Worm (Caenorhabditis elegans): Measurements from ENCODE around the gene Y32F6A.5.
A peak's percentile ranks its signal among the peaks of the same experiment; 100 is the strongest.

The Y32F6A.5 gene

ce11 chrV:10404701-10405100 is 48.7 kb downstream of the Y32F6A.5 start:
- TF ChIP-seq dmd-6 (GFP tag; IDR thresholded peaks at IDR 0.05) (peak; percentile 61), aha-1 (tag) (peak; percentile 43), nhr-28 (tag; optimal IDR thresholded peaks at IDR 0.05) (peak; percentile 58), pha-4 (GFP tag; IDR thresholded peaks at IDR 0.05) (no peak), pha-4 (tag; optimal IDR thresholded peaks at IDR 0.05) (no peak), pqm-1 (tag; optimal IDR thresholded peaks at IDR 0.05) (peak; percentile 46)

ce11 chrV:10402804-10403203 is 50.6 kb downstream of the Y32F6A.5 start, which contains the start of gene F15H10.8:
Gene F15H10.8 (minus strand): TSS chrV:10402904.
- TF ChIP-seq daf-12 (tag; optimal IDR thresholded peaks at IDR 0.05), result no peak
- peak in 1 of 2 experiments; percentile 31 for TF ChIP-seq unc-62 (GFP tag; optimal IDR thresholded peaks at IDR 0.05 in 1 of 2)
- no peak for TF ChIP-seq unc-62 (tag; optimal IDR thresholded peaks at IDR 0.05)

- no peak for TF ChIP-seq mxl-3 (GFP tag; optimal IDR thresholded peaks at IDR 0.05)
- no peak for TF ChIP-seq madf-9 (GFP tag; conservative IDR thresholded peaks at IDR 0.05)
- no peak for TF ChIP-seq ZK546.5 (tag; optimal IDR thresholded peaks at IDR 0.05)
- TF ChIP-seq ctbp-1 (GFP tag; IDR thresholded peaks at IDR 0.05), result no peak
- TF ChIP-seq ztf-7 (tag; optimal IDR thresholded peaks at IDR 0.05), result peak; percentile 51
- no peak for TF ChIP-seq zfp-3 (GFP tag; conservative IDR thresholded peaks at IDR 0.05)
- peak in 1 of 2 experiments; percentile 19 for TF ChIP-seq mdl-1 (tag; optimal IDR thresholded peaks at IDR 0.05)
- TF ChIP-seq lin-38 (GFP tag; IDR thresholded peaks at IDR 0.05), result no peak
- TF ChIP-seq lin-39 (tag; optimal IDR thresholded peaks at IDR 0.05), result no peak
- TF ChIP-seq pha-4 (GFP tag; IDR thresholded peaks at IDR 0.05), result 0 out of 2 replicates have a peak, but pooled peaks have one; percentile 24
- no peak for TF ChIP-seq pha-4 (tag; optimal IDR thresholded peaks at IDR 0.05)
- peak; percentile 76 for TF ChIP-seq hlh-11 (tag; optimal IDR thresholded peaks at IDR 0.05)
- no peak for TF ChIP-seq R02D3.7 (tag; optimal IDR thresholded peaks at IDR 0.05)
- TF ChIP-seq tra-1 (GFP tag; IDR thresholded peaks at IDR 0.05), result no peak
- TF ChIP-seq ztf-11 (tag; optimal IDR thresholded peaks at IDR 0.05), result no peak
- no peak for TF ChIP-seq zag-1 (tag; optimal IDR thresholded peaks at IDR 0.05)
- TF ChIP-seq php-3 (GFP tag; IDR thresholded peaks at IDR 0.05), result 0 out of 2 replicates have a peak, but pooled peaks have one; percentile 32
- TF ChIP-seq F44E2.7 (GFP tag; IDR thresholded peaks at IDR 0.05), result no peak
- TF ChIP-seq nhr-28 (tag; optimal IDR thresholded peaks at IDR 0.05), result peak; percentile 90
- TF ChIP-seq aha-1 (tag), result peak; percentile 56
- TF ChIP-seq madf-5 (GFP tag; IDR thresholded peaks at IDR 0.05), result no peak
- TF ChIP-seq ama-1 (optimal IDR thresholded peaks at IDR 0.05), result no peak
- no peak for TF ChIP-seq nhr-6 (tag; optimal IDR thresholded peaks at IDR 0.05)
- TF ChIP-seq nhr-48 (tag; optimal IDR thresholded peaks at IDR 0.05), result no peak
- no peak for TF ChIP-seq nhr-76 (tag; optimal IDR thresholded peaks at IDR 0.05)
- TF ChIP-seq egl-43 (GFP tag; IDR thresholded peaks at IDR 0.05), result no peak
- no peak for TF ChIP-seq unc-130 (GFP tag; optimal IDR thresholded peaks at IDR 0.05)
- peak; percentile 93 for TF ChIP-seq dmd-6 (GFP tag; IDR thresholded peaks at IDR 0.05)
- no peak for TF ChIP-seq daf-16 (GFP tag; optimal IDR thresholded peaks at IDR 0.05)
- peak; percentile 84 for TF ChIP-seq daf-16 (tag; optimal IDR thresholded peaks at IDR 0.05)
- no peak for TF ChIP-seq tag-97 (GFP tag; IDR thresholded peaks at IDR 0.05)
- TF ChIP-seq sdz-12 (GFP tag; optimal IDR thresholded peaks at IDR 0.05), result no peak
- no peak for TF ChIP-seq egl-27 (tag; optimal IDR thresholded peaks at IDR 0.05)
- no peak for TF ChIP-seq T26A8.4 (GFP tag; IDR thresholded peaks at IDR 0.05)
- TF ChIP-seq lsy-2 (tag; optimal IDR thresholded peaks at IDR 0.05), result no peak
- no peak for TF ChIP-seq fos-1 (tag; optimal IDR thresholded peaks at IDR 0.05)
- no peak for TF ChIP-seq attf-4 (tag; optimal IDR thresholded peaks at IDR 0.05)
- no peak for TF ChIP-seq snpc-1.2 (GFP tag; IDR thresholded peaks at IDR 0.05)
- no peak for TF ChIP-seq mep-1 (tag; optimal IDR thresholded peaks at IDR 0.05)
- TF ChIP-seq nhr-10 (tag; optimal IDR thresholded peaks at IDR 0.05), result peak; percentile 42
- TF ChIP-seq jun-1 (tag; optimal IDR thresholded peaks at IDR 0.05), result no peak
- TF ChIP-seq ceh-82 (tag; optimal IDR thresholded peaks at IDR 0.05), result no peak
- TF ChIP-seq F49E8.2 (tag; optimal IDR thresholded peaks at IDR 0.05; ENCODE audit: borderline replicate concordance), result no peak
- no peak for TF ChIP-seq arid-1 (GFP tag; conservative IDR thresholded peaks at IDR 0.05)
- no peak for TF ChIP-seq lin-15B (tag; optimal IDR thresholded peaks at IDR 0.05)
- TF ChIP-seq D1046.2 (GFP tag; IDR thresholded peaks at IDR 0.05), result no peak
Observed at ce11 chrV:10399290-10399689, 54.1 kb downstream of the Y32F6A.5 start.
